Fruit fly (Drosophila melanogaster): ENCODE data around the gene CG14258.
A peak's percentile ranks its signal among the peaks of the same experiment; 100 is the strongest.

- TF ChIP-seq CG7045 (GFP tag; optimal IDR thresholded peaks at IDR 0.05), result no peak
- no peak for TF ChIP-seq cic (GFP tag; optimal IDR thresholded peaks at IDR 0.05)
- peak; percentile 31 for TF ChIP-seq bab1 (GFP tag; optimal IDR thresholded peaks at IDR 0.05)
- TF ChIP-seq CG14711 (tag; optimal IDR thresholded peaks at IDR 0.05), result no peak
- no peak for TF ChIP-seq Crg-1 (GFP tag; optimal IDR thresholded peaks at IDR 0.05)
- TF ChIP-seq ovo (GFP tag; optimal IDR thresholded peaks at IDR 0.05), result peak; percentile 40
Observed at dm6 chr3R:27069810-27070625, 22.9 kb upstream of the CG14258 start, which contains the start of gene spz.
